Worm (Caenorhabditis elegans): ENCODE data around the gene M01H9.3.

Gene M01H9.3

ce11 chrIV:4513269-4513819 lies 36.5 kb upstream of the M01H9.3 start, which contains the start of gene sar-1:
Gene sar-1 (minus strand): TSS chrIV:4513319.
- TF ChIP-seq nfya-1 (tag; optimal IDR thresholded peaks at IDR 0.05; ENCODE audit: insufficient read depth) (peak; percentile 70), daf-12 (tag; optimal IDR thresholded peaks at IDR 0.05) (no peak), sea-2 (GFP tag; optimal IDR thresholded peaks at IDR 0.05) (no peak), unc-62 (GFP tag; optimal IDR thresholded peaks at IDR 0.05) (no peak), ztf-4 (tag; optimal IDR thresholded peaks at IDR 0.05) (peak; percentile 65), elt-3 (tag; optimal IDR thresholded peaks at IDR 0.05) (no peak), mml-1 (tag; optimal IDR thresholded peaks at IDR 0.05) (no peak), tbx-2 (tag; optimal IDR thresholded peaks at IDR 0.05) (peak; percentile 77), ceh-28 (tag; optimal IDR thresholded peaks at IDR 0.05) (peak; percentile 55), mdl-1 (tag; optimal IDR thresholded peaks at IDR 0.05) (peak; percentile 65), ceh-9 (tag; optimal IDR thresholded peaks at IDR 0.05) (no peak), zag-1 (tag; optimal IDR thresholded peaks at IDR 0.05) (no peak), aly-2 (tag; optimal IDR thresholded peaks at IDR 0.05) (no peak), nhr-43 (tag; optimal IDR thresholded peaks at IDR 0.05; ENCODE audit: poor library complexity, severe bottlenecking) (peak; percentile 69), skn-1 (tag; optimal IDR thresholded peaks at IDR 0.05) (peak; percentile 49), unc-39 (tag; optimal IDR thresholded peaks at IDR 0.05) (no peak), nhr-12 (tag; optimal IDR thresholded peaks at IDR 0.05) (no peak), ZK546.5 (tag; optimal IDR thresholded peaks at IDR 0.05) (no peak), R02D3.7 (tag; optimal IDR thresholded peaks at IDR 0.05) (peak; percentile 40), lsy-12 (tag; optimal IDR thresholded peaks at IDR 0.05) (peak; percentile 83), nhr-23 (tag; optimal IDR thresholded peaks at IDR 0.05) (peak; percentile 63), jun-1 (tag; optimal IDR thresholded peaks at IDR 0.05) (peak; percentile 56), fkh-2 (tag; optimal IDR thresholded peaks at IDR 0.05) (no peak), snpc-4 (tag; optimal IDR thresholded peaks at IDR 0.05) (peak; percentile 66), ama-1 (optimal IDR thresholded peaks at IDR 0.05) (no peak), pha-4 (tag; optimal IDR thresholded peaks at IDR 0.05) (peak; percentile 48), nhr-11 (tag; optimal IDR thresholded peaks at IDR 0.05) (peak; percentile 64), hmg-11 (tag; optimal IDR thresholded peaks at IDR 0.05) (peak; percentile 53), fkh-10 (GFP tag; optimal IDR thresholded peaks at IDR 0.05) (peak; percentile 31), nhr-25 (tag; optimal IDR thresholded peaks at IDR 0.05) (peak; percentile 55), pqm-1 (tag; optimal IDR thresholded peaks at IDR 0.05) (peak; percentile 57), nhr-77 (tag; optimal IDR thresholded peaks at IDR 0.05) (peak; percentile 16), ceh-82 (tag; optimal IDR thresholded peaks at IDR 0.05) (peak; percentile 62), egl-5 (tag; optimal IDR thresholded peaks at IDR 0.05) (peak; percentile 39), eor-1 (tag; optimal IDR thresholded peaks at IDR 0.05) (no peak), nhr-237 (tag; optimal IDR thresholded peaks at IDR 0.05) (no peak), lin-15B (tag; optimal IDR thresholded peaks at IDR 0.05) (peak; percentile 82), lin-39 (tag; optimal IDR thresholded peaks at IDR 0.05) (peak; percentile 45), elt-2 (tag; optimal IDR thresholded peaks at IDR 0.05) (peak; percentile 60), fos-1 (tag; optimal IDR thresholded peaks at IDR 0.05) (no peak)

- TF ChIP-seq zag-1 (tag; optimal IDR thresholded peaks at IDR 0.05) (no peak), jun-1 (tag; optimal IDR thresholded peaks at IDR 0.05) (no peak), ceh-16 (tag; optimal IDR thresholded peaks at IDR 0.05) (no peak), ama-1 (optimal IDR thresholded peaks at IDR 0.05) (peak; percentile 0), egl-5 (tag; optimal IDR thresholded peaks at IDR 0.05) (no peak), pha-4 (tag; optimal IDR thresholded peaks at IDR 0.05) (peak; percentile 30), ZK546.5 (tag; optimal IDR thresholded peaks at IDR 0.05) (no peak), skn-1 (tag; optimal IDR thresholded peaks at IDR 0.05) (no peak), nhr-25 (tag; optimal IDR thresholded peaks at IDR 0.05) (no peak), snpc-4 (tag; optimal IDR thresholded peaks at IDR 0.05) (no peak), ceh-82 (tag; optimal IDR thresholded peaks at IDR 0.05) (no peak), nhr-43 (tag; optimal IDR thresholded peaks at IDR 0.05; ENCODE audit: poor library complexity, severe bottlenecking) (no peak), ztf-11 (tag; optimal IDR thresholded peaks at IDR 0.05) (no peak), ceh-28 (tag; optimal IDR thresholded peaks at IDR 0.05) (no peak), pqm-1 (tag; optimal IDR thresholded peaks at IDR 0.05) (no peak), unc-62 (GFP tag; optimal IDR thresholded peaks at IDR 0.05) (no peak), elt-1 (tag; optimal IDR thresholded peaks at IDR 0.05) (no peak), hmg-11 (tag; optimal IDR thresholded peaks at IDR 0.05) (peak; percentile 2), eor-1 (tag; optimal IDR thresholded peaks at IDR 0.05) (no peak), fkh-10 (GFP tag; optimal IDR thresholded peaks at IDR 0.05) (no peak), fkh-2 (tag; optimal IDR thresholded peaks at IDR 0.05) (no peak), fos-1 (tag; optimal IDR thresholded peaks at IDR 0.05) (no peak), ceh-9 (tag; optimal IDR thresholded peaks at IDR 0.05) (no peak), mml-1 (tag; optimal IDR thresholded peaks at IDR 0.05) (no peak), unc-39 (tag; optimal IDR thresholded peaks at IDR 0.05) (no peak)
Measured at ce11 chrIV:4511259-4511890, 34.5 kb upstream of the M01H9.3 start, which contains the start of the genes rfth-1 and ZK180.8. Gene rfth-1 (minus strand): TSS chrIV:4511309. Gene ZK180.8 (minus strand): TSS chrIV:4511724.

Measured in whole organism, L3 larva.